Worm (Caenorhabditis elegans) whole organism, midembryonic: ENCODE data around the gene sma-9.

Experiments used
- T22C8.4 ChIP-seq: fragments of 200-800 bp; sonication (Bioruptor generic); IDR thresholded peaks from 2 replicates; pipeline ENCODE4 v1.3.6; 2022; ENCODE audit warnings: missing genetic modification characterization, missing compliant biosample characterization
- cog-1 ChIP-seq: sonication (generic microtip); optimal IDR thresholded peaks from 2 replicates; lab custom pipeline; 2016; ENCODE audit warnings: missing genetic modification characterization, missing compliant biosample characterization
- flt-1 ChIP-seq: fragments of 200-800 bp; sonication (Bioruptor generic); IDR thresholded peaks from 2 replicates; pipeline ENCODE4 v1.3.6; 2022; ENCODE audit warnings: missing genetic modification characterization, missing compliant biosample characterization
- klf-2 ChIP-seq: fragments of 200-800 bp; sonication (Bioruptor generic); conservative IDR thresholded peaks from 2 replicates; pipeline ENCODE4 v1.3.6; 2022; ENCODE audit warnings: missing genetic modification reagents, missing genetic modification characterization, missing compliant biosample characterization
- med-1 ChIP-seq: sonication (generic microtip); optimal IDR thresholded peaks from 2 replicates; lab custom pipeline; 2017; ENCODE audit warnings: missing genetic modification characterization, mild to moderate bottlenecking, missing compliant biosample characterization, antibody characterized with exemption, missing genetic modification reagents; ENCODE audit not compliant: insufficient read depth
- ref-1 ChIP-seq: fragments of 200-800 bp; sonication (Bioruptor generic); conservative IDR thresholded peaks from 2 replicates; pipeline ENCODE4 v1.3.6; 2022; ENCODE audit warnings: missing genetic modification reagents, missing genetic modification characterization, missing compliant biosample characterization
- tab-1 ChIP-seq: fragments of 200-800 bp; sonication (Bioruptor generic); IDR thresholded peaks from 2 replicates; pipeline ENCODE4 v1.3.6; 2022; ENCODE audit warnings: missing genetic modification characterization, missing compliant biosample characterization
- ztf-23 ChIP-seq: fragments of 200-800 bp; sonication (Bioruptor generic); IDR thresholded peaks from 2 replicates; pipeline ENCODE4 v1.3.6; 2022; ENCODE audit warnings: missing genetic modification reagents, missing genetic modification characterization, missing compliant biosample characterization
- ztf-29 ChIP-seq: fragments of 200-800 bp; sonication (Bioruptor generic); IDR thresholded peaks from 2 replicates; pipeline ENCODE4 v1.3.6; 2022; ENCODE audit warnings: missing genetic modification reagents, missing genetic modification characterization, missing compliant biosample characterization

DNA sequence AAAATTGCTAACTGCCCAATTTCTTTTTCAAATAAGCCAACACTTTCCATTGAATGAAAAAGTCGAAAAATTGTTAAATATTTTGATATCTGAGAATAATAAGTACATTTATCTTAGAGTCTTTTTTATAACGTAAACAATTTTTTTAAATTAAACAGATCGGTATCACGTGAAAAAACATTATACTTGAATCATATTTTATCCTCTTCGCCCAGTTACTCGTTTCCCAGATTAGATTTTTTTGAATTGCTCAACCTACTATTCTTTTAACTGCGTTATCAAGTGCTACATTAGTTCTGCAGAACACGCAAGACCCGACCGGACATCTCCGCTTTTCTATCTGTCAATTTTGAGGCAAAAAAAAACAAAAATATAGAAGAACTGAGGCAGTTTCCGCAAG is 35.4 kb downstream of the sma-9 start, which contains the start of gene F31B12.4:
- TF ChIP-seq ref-1 (GFP tag; lab: Robert Waterston, UW) (no peak), tab-1 (GFP tag; lab: Robert Waterston, UW) (no peak), ztf-29 (GFP tag; lab: Robert Waterston, UW) (no peak), klf-2 (GFP tag; lab: Robert Waterston, UW) (no peak), ztf-23 (GFP tag; lab: Robert Waterston, UW) (no peak), T22C8.4 (GFP tag; lab: Robert Waterston, UW) (no peak), cog-1 (tag; lab: Kevin White, UChicago) (no peak), flt-1 (GFP tag; lab: Robert Waterston, UW) (no peak), med-1 (GFP tag; lab: Kevin White, UChicago) (no peak)
